Worm (Caenorhabditis elegans) whole organism, L1 larva: ENCODE measurements around the gene ttr-43.
A peak's percentile ranks its signal among the peaks of the same experiment; 100 is the strongest.

ENCODE experiments used
- ceh-82 ChIP-seq, 3 experiments: fragments of 150-350 bp in 1 of 3; sonication (generic microtip) in 2 of 3; optimal IDR thresholded peaks; 2 replicates each; lab custom pipeline; 2014 to 2017; ENCODE audit warnings: missing biosample characterization in 3 of 3, missing genetic modification characterization in 3 of 3
- ces-1 ChIP-seq: fragments of 150-350 bp; optimal IDR thresholded peaks from 2 replicates; lab custom pipeline; 2014; ENCODE audit warnings: missing biosample characterization, missing genetic modification reagents, missing genetic modification characterization
- elt-2 ChIP-seq: sonication (generic microtip); optimal IDR thresholded peaks from 2 replicates; lab custom pipeline; 2016; ENCODE audit warnings: missing genetic modification characterization, mild to moderate bottlenecking, inconsistent platforms, missing compliant biosample characterization, missing genetic modification reagents
- mef-2 ChIP-seq: fragments of 150-350 bp; optimal IDR thresholded peaks from 2 replicates; lab custom pipeline; 2014; ENCODE audit warnings: missing biosample characterization, missing genetic modification characterization
- nhr-11 ChIP-seq: fragments of 150-350 bp; optimal IDR thresholded peaks from 2 replicates; lab custom pipeline; 2014; ENCODE audit warnings: missing biosample characterization, missing genetic modification characterization
- nhr-237 ChIP-seq: fragments of 150-350 bp; optimal IDR thresholded peaks from 2 replicates; lab custom pipeline; 2014; ENCODE audit warnings: missing biosample characterization, missing genetic modification characterization
- nhr-90 ChIP-seq: sonication (generic microtip); optimal IDR thresholded peaks from 2 replicates; lab custom pipeline; 2016; ENCODE audit warnings: mild to moderate bottlenecking, missing genetic modification characterization, missing compliant biosample characterization; ENCODE audit not compliant: poor library complexity
- pqm-1 ChIP-seq: sonication (generic microtip); optimal IDR thresholded peaks from 3 replicates; lab custom pipeline; 2017; ENCODE audit warnings: missing biosample characterization, missing genetic modification characterization
- unc-130 ChIP-seq: fragments of 150-350 bp; optimal IDR thresholded peaks from 2 replicates; lab custom pipeline; 2017; ENCODE audit warnings: missing biosample characterization, missing genetic modification characterization, inconsistent platforms

DNA sequence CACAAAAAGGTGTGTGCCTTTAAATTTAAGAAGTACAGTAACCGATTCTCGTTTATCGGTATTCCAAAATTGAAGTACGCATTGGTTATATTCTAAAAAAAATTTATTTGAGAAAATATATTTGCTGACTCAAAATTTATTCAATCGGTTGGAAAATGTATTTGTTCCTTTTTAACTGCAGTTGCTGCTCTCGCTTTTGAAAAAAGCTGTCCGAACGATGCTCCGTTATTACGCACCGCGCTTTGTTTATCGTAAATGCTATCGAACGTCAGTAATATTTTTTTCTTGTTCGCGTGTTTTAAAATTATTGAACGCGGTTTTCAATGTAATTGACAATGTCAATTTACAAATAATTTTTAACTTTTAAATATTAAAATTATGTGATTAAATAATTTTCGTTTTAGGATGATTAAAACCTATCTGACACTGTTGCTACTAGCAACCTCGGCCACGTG lies 30.1 kb downstream of the ttr-43 start, which contains the start of gene sel-1:
- TF ChIP-seq nhr-11 (tag; lab: Kevin White, UChicago), result no peak
- no peak for TF ChIP-seq ces-1 (GFP tag; lab: Kevin White, UChicago)
- TF ChIP-seq unc-130 (tag; lab: Kevin White, UChicago), result no peak
- TF ChIP-seq elt-2 (tag; lab: Kevin White, UChicago), result no peak
- peak; percentile 29 for TF ChIP-seq nhr-90
- TF ChIP-seq mef-2, result no peak
- TF ChIP-seq pqm-1 (tag; lab: Kevin White, UChicago), result no peak
- TF ChIP-seq ceh-82 (tag; optimal IDR thresholded peaks at IDR 0.05; lab: Kevin White, UChicago), result no peak
- no peak for TF ChIP-seq nhr-237 (tag; lab: Kevin White, UChicago)
